Fruit fly (Drosophila melanogaster): Measurements from ENCODE around the gene RpL37A.

dm6 chr2L:5100577-5100976, 29.8 kb downstream of the RpL37A start, which contains the start of gene Msp300:
- TF ChIP-seq CTCF (optimal IDR thresholded peaks at IDR 0.05) (no peak), CG8478 (optimal IDR thresholded peaks at IDR 0.05) (no peak)
